Worm (Caenorhabditis elegans) whole organism, L4/young adult: ENCODE results near the gene T06E4.7.

Source experiments
- W03F9.2 ChIP-seq: fragments of 150-350 bp; optimal IDR thresholded peaks from 2 replicates; lab custom pipeline; 2014; ENCODE audit warnings: missing biosample characterization, missing genetic modification characterization
- dao-5 ChIP-seq: sonication (generic microtip); optimal IDR thresholded peaks from 2 replicates; lab custom pipeline; 2016; ENCODE audit warnings: missing genotype, missing genetic modification characterization, moderate library complexity, missing compliant biosample characterization
- him-1 ChIP-seq: sonication (generic microtip); optimal IDR thresholded peaks from 2 replicates; lab custom pipeline; 2016; ENCODE audit warnings: missing genotype, missing genetic modification reagents, missing genetic modification characterization, missing compliant biosample characterization

ce11 chrV:9645507-9645906, 19.3 kb downstream of the T06E4.7 start, which contains the start of the genes atl-1 and hcp-2:
- TF ChIP-seq him-1 (tag; lab: Kevin White, UChicago) (no peak), W03F9.2 (no peak), dao-5 (no peak)
